Worm (Caenorhabditis elegans): ENCODE data around the gene K12H4.3.
A peak's percentile ranks its signal among the peaks of the same experiment; 100 is the strongest.

The K12H4.3 gene

DNA sequence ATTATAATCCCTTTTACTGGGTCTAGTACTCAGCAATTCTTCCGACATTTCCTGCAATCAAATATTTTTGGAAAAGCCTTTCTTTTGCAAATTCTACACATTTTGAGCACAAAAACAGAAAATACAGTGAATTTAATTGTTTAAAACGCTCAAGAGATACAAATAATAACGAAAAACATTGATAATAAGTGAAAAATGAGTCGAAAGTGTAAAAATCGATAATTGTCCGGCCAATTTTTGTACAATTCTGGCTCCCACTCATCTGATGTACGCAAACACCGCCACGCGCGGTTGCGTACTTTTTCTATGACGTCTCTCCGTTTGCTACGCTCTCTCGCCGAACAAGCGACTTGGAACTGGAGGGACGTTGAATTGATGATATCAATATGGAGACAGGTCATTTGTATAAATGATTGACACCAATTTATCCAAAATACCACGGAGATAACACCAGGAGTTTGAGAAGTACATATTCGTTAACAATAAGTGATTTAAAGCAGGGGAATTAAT, 25.0 kb upstream of the K12H4.3 start, which contains the start of gene lin-36 (continued):
- TF ChIP-seq rpc-1 (optimal IDR thresholded peaks at IDR 0.05) (no peak), rpc-1 (tag; optimal IDR thresholded peaks at IDR 0.05) (no peak), attf-3 (GFP tag; conservative IDR thresholded peaks at IDR 0.05) (0 out of 2 replicates have a peak, but pooled peaks have one; percentile 39), ztf-26 (tag; optimal IDR thresholded peaks at IDR 0.05) (no peak), madf-10 (tag; optimal IDR thresholded peaks at IDR 0.05) (peak; percentile 21), unc-62 (GFP tag; optimal IDR thresholded peaks at IDR 0.05) (no peak), aptf-2 (GFP tag; conservative IDR thresholded peaks at IDR 0.05) (no peak), lin-26 (GFP tag; IDR thresholded peaks at IDR 0.05) (no peak), ZK185.1 (tag; optimal IDR thresholded peaks at IDR 0.05; ENCODE audit: poor library complexity, severe bottlenecking) (peak; percentile 24), snpc-3.4 (tag; optimal IDR thresholded peaks at IDR 0.05) (no peak), nhr-179 (tag; optimal IDR thresholded peaks at IDR 0.05) (no peak), F52B5.7 (tag; optimal IDR thresholded peaks at IDR 0.05) (no peak), egl-18 (GFP tag; IDR thresholded peaks at IDR 0.05) (no peak), B0019.2 (GFP tag; conservative IDR thresholded peaks at IDR 0.05) (no peak), hmg-20 (GFP tag; IDR thresholded peaks at IDR 0.05) (no peak), B0336.3 (GFP tag; IDR thresholded peaks at IDR 0.05) (0 out of 2 replicates have a peak, but pooled peaks have one; percentile 21), C17E4.6 (GFP tag; IDR thresholded peaks at IDR 0.05) (0 out of 2 replicates have a peak, but pooled peaks have one; percentile 8), snpc-4 (GFP tag; optimal IDR thresholded peaks at IDR 0.05) (peak; percentile 23), snpc-4 (tag; optimal IDR thresholded peaks at IDR 0.05) (peak in 2 of 4 experiments; percentile 23 to 63), Y95B8A.8 (GFP tag; IDR thresholded peaks at IDR 0.05) (no peak), mel-28 (tag; optimal IDR thresholded peaks at IDR 0.05; ENCODE audit: borderline replicate concordance) (no peak), nhr-27 (tag; optimal IDR thresholded peaks at IDR 0.05) (no peak), F37B4.10 (GFP tag; IDR thresholded peaks at IDR 0.05) (no peak), lsy-27 (tag; optimal IDR thresholded peaks at IDR 0.05; ENCODE audit: borderline replicate concordance, insufficient read depth) (no peak), egrh-3 (GFP tag; IDR thresholded peaks at IDR 0.05) (no peak), ceh-100 (GFP tag; IDR thresholded peaks at IDR 0.05) (0 out of 2 replicates have a peak, but pooled peaks have one; percentile 12), athp-1 (tag; optimal IDR thresholded peaks at IDR 0.05) (no peak), pha-4 (tag; optimal IDR thresholded peaks at IDR 0.05) (peak; percentile 43), snpc-1.1 (tag; optimal IDR thresholded peaks at IDR 0.05; ENCODE audit: insufficient read depth) (no peak), nhr-90 (tag; optimal IDR thresholded peaks at IDR 0.05) (no peak)

DNA sequence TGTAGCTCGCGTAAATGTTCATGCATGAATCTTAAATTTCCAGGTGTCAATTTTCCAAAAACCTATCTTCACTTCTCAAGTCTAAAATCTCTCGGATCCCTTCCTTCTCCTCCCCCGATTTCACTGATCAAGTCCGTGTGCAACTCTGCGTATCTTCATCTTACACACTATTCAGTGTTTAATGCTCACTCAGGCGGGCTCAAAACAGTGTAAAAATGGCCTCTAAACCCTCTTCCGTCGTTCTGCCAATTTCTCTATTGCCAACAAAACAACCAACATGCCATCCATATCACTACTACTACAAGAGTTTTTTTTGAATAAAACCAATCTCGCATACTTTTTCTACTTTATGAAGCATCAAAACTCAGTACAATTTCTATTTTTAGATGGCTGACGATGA, 23.8 kb upstream of the K12H4.3 start, which contains the start of gene F44B9.2:
Gene F44B9.2 (plus strand): TSS at position 387 of the 400 bp plus-strand sequence.
- TF ChIP-seq Y79H2A.3 (GFP tag; conservative IDR thresholded peaks at IDR 0.05): no peak
- no peak for TF ChIP-seq tbx-9 (tag; optimal IDR thresholded peaks at IDR 0.05; ENCODE audit: borderline replicate concordance)
- TF ChIP-seq cebp-1 (GFP tag; IDR thresholded peaks at IDR 0.05): no peak
- no peak for TF ChIP-seq cebp-1 (tag; optimal IDR thresholded peaks at IDR 0.05)
- TF ChIP-seq hlh-12 (tag; optimal IDR thresholded peaks at IDR 0.05): no peak
- no peak for TF ChIP-seq egl-18 (GFP tag; IDR thresholded peaks at IDR 0.05)
- TF ChIP-seq unc-130 (GFP tag; optimal IDR thresholded peaks at IDR 0.05): no peak
- no peak for TF ChIP-seq let-607 (tag; optimal IDR thresholded peaks at IDR 0.05)
- TF ChIP-seq K11D2.4 (GFP tag; IDR thresholded peaks at IDR 0.05): no peak
- TF ChIP-seq Y53G8AR.9 (GFP tag; conservative IDR thresholded peaks at IDR 0.05): no peak
- no peak for TF ChIP-seq madf-6 (GFP tag; IDR thresholded peaks at IDR 0.05)
- no peak for TF ChIP-seq ceh-100 (GFP tag; IDR thresholded peaks at IDR 0.05)
- TF ChIP-seq ztf-26 (tag; optimal IDR thresholded peaks at IDR 0.05): no peak
- no peak for TF ChIP-seq ceh-91 (GFP tag; IDR thresholded peaks at IDR 0.05)
- no peak for TF ChIP-seq F37B4.10 (GFP tag; IDR thresholded peaks at IDR 0.05)
- no peak for TF ChIP-seq bed-2 (GFP tag; IDR thresholded peaks at IDR 0.05)
